Worm (Caenorhabditis elegans): ENCODE results near the gene swd-2.1.

The swd-2.1 gene

ce11 chrIV:7757245-7757644, 18.6 kb upstream of the swd-2.1 start, which contains the start of gene C46A5.4:
TSS of gene C46A5.4 (minus strand) at chrIV:7757345.
- no peak for TF ChIP-seq rnt-1 (tag; optimal IDR thresholded peaks at IDR 0.05)

ce11 chrIV:7759527-7759926, 16.3 kb upstream of the swd-2.1 start, which contains the start of gene dsb-3:
TSS of gene dsb-3 (minus strand) at chrIV:7759627.
- TF ChIP-seq elt-2 (tag; optimal IDR thresholded peaks at IDR 0.05) (no peak), ceh-24 (tag; optimal IDR thresholded peaks at IDR 0.05) (no peak), elt-4 (tag; optimal IDR thresholded peaks at IDR 0.05) (no peak), hlh-15 (tag; optimal IDR thresholded peaks at IDR 0.05) (no peak), sdc-2 (tag; optimal IDR thresholded peaks at IDR 0.05) (no peak), ref-2 (tag; optimal IDR thresholded peaks at IDR 0.05) (no peak), hlh-30 (tag; optimal IDR thresholded peaks at IDR 0.05; ENCODE audit: insufficient read depth) (no peak)

ce11 chrIV:7760117-7760516, 15.7 kb upstream of the swd-2.1 start, which contains the start of gene del-7:
TSS of gene del-7 (plus strand) at chrIV:7760417.
- no peak for TF ChIP-seq dve-1 (tag; optimal IDR thresholded peaks at IDR 0.05)
- no peak for TF ChIP-seq unc-55 (GFP tag; optimal IDR thresholded peaks at IDR 0.05)
- TF ChIP-seq C08G9.2 (tag; optimal IDR thresholded peaks at IDR 0.05), result no peak
- TF ChIP-seq hlh-13 (GFP tag; optimal IDR thresholded peaks at IDR 0.05), result no peak
- TF ChIP-seq fkh-10 (GFP tag; optimal IDR thresholded peaks at IDR 0.05), result no peak
- no peak for TF ChIP-seq eyg-1 (tag; optimal IDR thresholded peaks at IDR 0.05)
- no peak for TF ChIP-seq ceh-45 (GFP tag; IDR thresholded peaks at IDR 0.05)
- no peak for TF ChIP-seq ceh-48 (tag; optimal IDR thresholded peaks at IDR 0.05)
- TF ChIP-seq zip-5 (tag; optimal IDR thresholded peaks at IDR 0.05), result no peak
- no peak for TF ChIP-seq pax-1 (tag; optimal IDR thresholded peaks at IDR 0.05)
- TF ChIP-seq ceh-31 (tag; optimal IDR thresholded peaks at IDR 0.05), result no peak

ce11 chrIV:7763748-7764147, 12.1 kb upstream of the swd-2.1 start, which contains the start of the genes C46A5.6 and C46A5.1:
TSS of gene C46A5.6 (minus strand) at chrIV:7763848.
TSS of gene C46A5.1 (plus strand) at chrIV:7763931.
- TF ChIP-seq eyg-1 (tag; optimal IDR thresholded peaks at IDR 0.05) (no peak), K09A11.1 (tag; optimal IDR thresholded peaks at IDR 0.05; ENCODE audit: insufficient read depth) (no peak), npax-4 (tag; optimal IDR thresholded peaks at IDR 0.05) (no peak), hlh-8 (tag; optimal IDR thresholded peaks at IDR 0.05) (no peak), sox-4 (tag; optimal IDR thresholded peaks at IDR 0.05) (no peak), dmd-4 (tag; optimal IDR thresholded peaks at IDR 0.05; ENCODE audit: borderline replicate concordance) (no peak), ceh-6 (GFP tag; optimal IDR thresholded peaks at IDR 0.05) (no peak), ceh-19 (GFP tag; optimal IDR thresholded peaks at IDR 0.05) (no peak), elt-2 (tag; optimal IDR thresholded peaks at IDR 0.05) (no peak), odd-2 (tag; optimal IDR thresholded peaks at IDR 0.05) (no peak), ceh-22 (tag; optimal IDR thresholded peaks at IDR 0.05) (no peak), ceh-2 (tag; optimal IDR thresholded peaks at IDR 0.05) (no peak), C38D4.7 (GFP tag; optimal IDR thresholded peaks at IDR 0.05) (no peak), nfya-1 (tag; optimal IDR thresholded peaks at IDR 0.05) (no peak), fax-1 (tag; optimal IDR thresholded peaks at IDR 0.05) (no peak)

- TF ChIP-seq npax-4 (tag; optimal IDR thresholded peaks at IDR 0.05), result no peak
- no peak for TF ChIP-seq pha-4 (tag; optimal IDR thresholded peaks at IDR 0.05)
- no peak for TF ChIP-seq ttx-3 (tag; optimal IDR thresholded peaks at IDR 0.05)
- TF ChIP-seq nhr-11 (tag; optimal IDR thresholded peaks at IDR 0.05), result no peak
- TF ChIP-seq fax-1 (tag; optimal IDR thresholded peaks at IDR 0.05), result no peak
- no peak for TF ChIP-seq F13H6.1 (tag; optimal IDR thresholded peaks at IDR 0.05)
- TF ChIP-seq ceh-45 (GFP tag; IDR thresholded peaks at IDR 0.05), result no peak
- TF ChIP-seq lim-6 (tag; optimal IDR thresholded peaks at IDR 0.05), result no peak
These were observed 11.5 kb upstream of the swd-2.1 start for ce11 chrIV:7764319-7764718.

All from whole organism, late embryonic.